Worm (Caenorhabditis elegans): ENCODE measurements around the gene dsl-4.

ce11 chrX:14134883-14135282, 44.7 kb downstream of the dsl-4 start:
- no peak for TF ChIP-seq unc-86 (tag; optimal IDR thresholded peaks at IDR 0.05)
- no peak for TF ChIP-seq che-1 (tag; optimal IDR thresholded peaks at IDR 0.05)
